Worm (Caenorhabditis elegans) whole organism, L2 larva: Measurements from ENCODE around the gene Y56A3A.2.

ENCODE experiments used
- C34F6.9 ChIP-seq: fragments of 150-350 bp; optimal IDR thresholded peaks from 2 replicates; lab custom pipeline; 2014; ENCODE audit warnings: missing biosample characterization, missing genetic modification characterization
- F13H6.1 ChIP-seq: sonication (generic microtip); optimal IDR thresholded peaks from 2 replicates; lab custom pipeline; 2016; ENCODE audit warnings: missing genetic modification characterization, missing compliant biosample characterization
- R02D3.7 ChIP-seq: fragments of 150-350 bp; optimal IDR thresholded peaks from 2 replicates; lab custom pipeline; 2014; ENCODE audit warnings: missing biosample characterization, missing genetic modification characterization
- alr-1 ChIP-seq: fragments of 150-350 bp; optimal IDR thresholded peaks from 2 replicates; lab custom pipeline; 2014; ENCODE audit warnings: missing biosample characterization, missing genetic modification characterization
- aly-2 ChIP-seq: fragments of 150-350 bp; optimal IDR thresholded peaks from 2 replicates; lab custom pipeline; 2014; ENCODE audit warnings: missing biosample characterization, missing genetic modification characterization
- blmp-1 ChIP-seq: sonication (generic microtip); optimal IDR thresholded peaks from 2 replicates; lab custom pipeline; 2017; ENCODE audit warnings: missing genetic modification characterization, mild to moderate bottlenecking, missing compliant biosample characterization, antibody characterized with exemption, moderate library complexity; ENCODE audit not compliant: insufficient read depth
- ceh-16 ChIP-seq: fragments of 150-350 bp; optimal IDR thresholded peaks from 2 replicates; lab custom pipeline; 2014; ENCODE audit warnings: missing biosample characterization, missing genetic modification characterization
- ceh-82 ChIP-seq: fragments of 150-350 bp; optimal IDR thresholded peaks from 2 replicates; lab custom pipeline; 2014; ENCODE audit warnings: missing biosample characterization, missing genetic modification characterization
- dmd-4 ChIP-seq: sonication (generic microtip); optimal IDR thresholded peaks from 2 replicates; lab custom pipeline; 2017; ENCODE audit warnings: missing biosample characterization, missing genetic modification characterization
- egl-27 ChIP-seq: sonication (generic microtip); optimal IDR thresholded peaks from 3 replicates; lab custom pipeline; 2017; ENCODE audit warnings: missing biosample characterization, missing genetic modification reagents, missing genetic modification characterization
- elt-1 ChIP-seq: fragments of 150-350 bp; optimal IDR thresholded peaks from 2 replicates; lab custom pipeline; 2014; ENCODE audit warnings: missing biosample characterization, missing genetic modification characterization
- fos-1 ChIP-seq: fragments of 150-350 bp; optimal IDR thresholded peaks from 2 replicates; lab custom pipeline; 2014; ENCODE audit warnings: missing biosample characterization, missing genetic modification characterization
- gmeb-1 ChIP-seq: fragments of 150-350 bp; optimal IDR thresholded peaks from 2 replicates; lab custom pipeline; 2014; ENCODE audit warnings: missing biosample characterization, missing genetic modification characterization
- lin-11 ChIP-seq: fragments of 150-350 bp; sonication (generic microtip); optimal IDR thresholded peaks from 2 replicates; lab custom pipeline; 2014; ENCODE audit warnings: missing biosample characterization, missing genetic modification characterization, inconsistent platforms, mixed read lengths
- lsy-2 ChIP-seq, 2 experiments: fragments of 150-350 bp in 1 of 2; sonication (generic microtip) in 1 of 2; optimal IDR thresholded peaks; 2 replicates each; lab custom pipeline; 2014 to 2017; ENCODE audit warnings: missing biosample characterization in 2 of 2, missing genetic modification characterization in 2 of 2
- mab-5 ChIP-seq: fragments of 150-350 bp; optimal IDR thresholded peaks from 2 replicates; lab custom pipeline; 2014; ENCODE audit warnings: missing biosample characterization, missing genetic modification characterization
- mbf-1 ChIP-seq: sonication (generic microtip); optimal IDR thresholded peaks from 2 replicates; lab custom pipeline; 2017; ENCODE audit warnings: missing biosample characterization, missing genetic modification characterization
- mdl-1 ChIP-seq, 2 experiments: fragments of 150-350 bp in 1 of 2; sonication (generic microtip) in 1 of 2; optimal IDR thresholded peaks; 2 replicates each; lab custom pipeline; 2017; ENCODE audit warnings: missing biosample characterization in 2 of 2, missing genetic modification characterization in 2 of 2
- nhr-10 ChIP-seq: sonication (generic microtip); optimal IDR thresholded peaks from 2 replicates; lab custom pipeline; 2017; ENCODE audit warnings: missing biosample characterization, missing genetic modification characterization
- nhr-12 ChIP-seq: fragments of 150-350 bp; optimal IDR thresholded peaks from 2 replicates; lab custom pipeline; 2014; ENCODE audit warnings: missing biosample characterization, missing genetic modification characterization
- nhr-129 ChIP-seq: fragments of 150-350 bp; optimal IDR thresholded peaks from 2 replicates; lab custom pipeline; 2014; ENCODE audit warnings: missing biosample characterization, missing genetic modification characterization
- nhr-21 ChIP-seq: fragments of 150-350 bp; optimal IDR thresholded peaks from 2 replicates; lab custom pipeline; 2014; ENCODE audit warnings: missing biosample characterization, missing genetic modification characterization
- nhr-237 ChIP-seq: fragments of 150-350 bp; optimal IDR thresholded peaks from 2 replicates; lab custom pipeline; 2014; ENCODE audit warnings: missing biosample characterization, missing genetic modification characterization
- nhr-25 ChIP-seq: fragments of 150-350 bp; sonication (generic microtip); optimal IDR thresholded peaks from 3 replicates; lab custom pipeline; 2014; ENCODE audit warnings: missing biosample characterization, missing genetic modification characterization
- nhr-6 ChIP-seq: fragments of 150-350 bp; optimal IDR thresholded peaks from 2 replicates; lab custom pipeline; 2014; ENCODE audit warnings: missing biosample characterization, missing genetic modification characterization
- nhr-77 ChIP-seq: fragments of 150-350 bp; optimal IDR thresholded peaks from 2 replicates; lab custom pipeline; 2014; ENCODE audit warnings: missing biosample characterization, missing genetic modification characterization
- peb-1 ChIP-seq: fragments of 150-350 bp; optimal IDR thresholded peaks from 2 replicates; lab custom pipeline; 2014; ENCODE audit warnings: missing biosample characterization, missing genetic modification characterization
- sem-4 ChIP-seq: fragments of 150-350 bp; optimal IDR thresholded peaks from 2 replicates; lab custom pipeline; 2014; ENCODE audit warnings: missing biosample characterization, missing genetic modification reagents, missing genetic modification characterization
- sma-3 ChIP-seq: sonication (generic microtip); optimal IDR thresholded peaks from 2 replicates; lab custom pipeline; 2016; ENCODE audit warnings: missing genetic modification reagents, missing genetic modification characterization, missing compliant biosample characterization
- sma-9 ChIP-seq, 2 experiments: fragments of 150-350 bp in 1 of 2; sonication (generic microtip) in 1 of 2; optimal IDR thresholded peaks; 2 replicates each; lab custom pipeline; 2014 to 2016; ENCODE audit warnings: missing genetic modification characterization in 2 of 2, mild to moderate bottlenecking in 1 of 2, missing biosample characterization in 1 of 2, missing compliant biosample characterization in 1 of 2, missing genetic modification reagents in 1 of 2, moderate library complexity in 1 of 2
- unc-39 ChIP-seq: fragments of 150-350 bp; optimal IDR thresholded peaks from 2 replicates; lab custom pipeline; 2014; ENCODE audit warnings: missing biosample characterization, missing genetic modification characterization
- unc-55 ChIP-seq: fragments of 150-350 bp; sonication (generic microtip); optimal IDR thresholded peaks from 3 replicates; lab custom pipeline; 2014; ENCODE audit warnings: missing biosample characterization, missing genetic modification reagents, missing genetic modification characterization
- unc-62 ChIP-seq: fragments of 150-350 bp; optimal IDR thresholded peaks from 2 replicates; lab custom pipeline; 2014; ENCODE audit warnings: missing biosample characterization, missing genetic modification reagents, missing genetic modification characterization
- zag-1 ChIP-seq: fragments of 150-350 bp; optimal IDR thresholded peaks from 2 replicates; lab custom pipeline; 2014; ENCODE audit warnings: missing biosample characterization, missing genetic modification characterization
- ztf-1 ChIP-seq: fragments of 200-800 bp; sonication (Bioruptor generic); conservative IDR thresholded peaks from 2 replicates; pipeline ENCODE4 v1.3.6; 2022; ENCODE audit warnings: missing genetic modification characterization, missing compliant biosample characterization
- ztf-11 ChIP-seq: sonication (generic microtip); optimal IDR thresholded peaks from 2 replicates; lab custom pipeline; 2017; ENCODE audit warnings: missing biosample characterization, missing genetic modification characterization
- ztf-4 ChIP-seq: fragments of 150-350 bp; optimal IDR thresholded peaks from 2 replicates; lab custom pipeline; 2014; ENCODE audit warnings: missing biosample characterization, missing genetic modification characterization

Y56A3A.2 gene

ce11 chrIII:11902782-11903181 lies 40.7 kb upstream of the Y56A3A.2 start:
- TF ChIP-seq nhr-77 (tag; lab: Kevin White, UChicago) (no peak), peb-1 (tag; lab: Kevin White, UChicago) (no peak), sem-4 (tag; lab: Kevin White, UChicago) (no peak), C34F6.9 (tag; lab: Kevin White, UChicago) (no peak), elt-1 (tag; lab: Kevin White, UChicago) (no peak), ceh-16 (tag; lab: Kevin White, UChicago) (no peak), nhr-25 (tag; lab: Kevin White, UChicago) (no peak), nhr-237 (tag; lab: Kevin White, UChicago) (no peak), R02D3.7 (tag; lab: Kevin White, UChicago) (no peak), nhr-12 (tag; lab: Kevin White, UChicago) (no peak), dmd-4 (no peak), nhr-10 (tag; lab: Kevin White, UChicago) (no peak), egl-27 (tag; lab: Kevin White, UChicago) (no peak), ztf-4 (tag; lab: Kevin White, UChicago) (no peak), sma-3 (GFP tag; lab: Kevin White, UChicago) (no peak), unc-55 (GFP tag; lab: Kevin White, UChicago) (no peak), sma-9 (GFP tag; optimal IDR thresholded peaks at IDR 0.05; lab: Kevin White, UChicago) (no peak), sma-9 (tag; optimal IDR thresholded peaks at IDR 0.05; lab: Kevin White, UChicago) (no peak), unc-62 (no peak)

- TF ChIP-seq ceh-82 (tag; lab: Kevin White, UChicago) (no peak), alr-1 (no peak), nhr-129 (tag; lab: Kevin White, UChicago) (no peak), dmd-4 (no peak), nhr-10 (tag; lab: Kevin White, UChicago) (no peak), fos-1 (tag; lab: Kevin White, UChicago) (no peak), peb-1 (tag; lab: Kevin White, UChicago) (no peak), ztf-11 (tag; lab: Kevin White, UChicago) (no peak), nhr-12 (tag; lab: Kevin White, UChicago) (no peak), unc-55 (GFP tag; lab: Kevin White, UChicago) (no peak), nhr-237 (tag; lab: Kevin White, UChicago) (no peak), unc-39 (tag; lab: Kevin White, UChicago) (no peak), nhr-21 (no peak), zag-1 (tag; lab: Kevin White, UChicago) (no peak), unc-62 (no peak), mdl-1 (tag; optimal IDR thresholded peaks at IDR 0.05; lab: Kevin White, UChicago) (no peak), mbf-1 (no peak), C34F6.9 (tag; lab: Kevin White, UChicago) (no peak), nhr-6 (tag; lab: Kevin White, UChicago) (no peak)
These were observed 38.0 kb upstream of the Y56A3A.2 start for ce11 chrIII:11900022-11900421.

ce11 chrIII:11898169-11898568 lies 36.1 kb upstream of the Y56A3A.2 start, which contains the start of gene tsen-2:
tsen-2 (minus strand) TSS chrIII:11898269.
- TF ChIP-seq mbf-1 (no peak), lsy-2 (tag; optimal IDR thresholded peaks at IDR 0.05; lab: Kevin White, UChicago) (no peak)

- TF ChIP-seq mab-5 (tag; lab: Kevin White, UChicago) (no peak), F13H6.1 (no peak), zag-1 (tag; lab: Kevin White, UChicago) (no peak), nhr-237 (tag; lab: Kevin White, UChicago) (no peak)
These were observed 34.6 kb upstream of the Y56A3A.2 start for ce11 chrIII:11896652-11897051.

- no peak for TF ChIP-seq unc-55 (GFP tag; lab: Kevin White, UChicago)
- TF ChIP-seq alr-1, result no peak
- no peak for TF ChIP-seq blmp-1
- no peak for TF ChIP-seq unc-62
- TF ChIP-seq gmeb-1, result no peak
- no peak for TF ChIP-seq aly-2 (tag; lab: Kevin White, UChicago)
- no peak for TF ChIP-seq ztf-1
- no peak for TF ChIP-seq ztf-11 (tag; lab: Kevin White, UChicago)
- no peak for TF ChIP-seq lin-11 (tag; lab: Kevin White, UChicago)
- TF ChIP-seq sma-9 (GFP tag; optimal IDR thresholded peaks at IDR 0.05; lab: Kevin White, UChicago), result no peak
- TF ChIP-seq sma-9 (tag; optimal IDR thresholded peaks at IDR 0.05; lab: Kevin White, UChicago), result no peak
These were observed 33.5 kb upstream of the Y56A3A.2 start for ce11 chrIII:11895504-11895903.
